Worm (Caenorhabditis elegans) whole organism, midembryonic: ENCODE measurements around the gene cpg-8.

ENCODE experiments used
- T22C8.4 ChIP-seq: fragments of 200-800 bp; sonication (Bioruptor generic); IDR thresholded peaks from 2 replicates; pipeline ENCODE4 v1.3.6; 2022; ENCODE audit warnings: missing genetic modification characterization, missing compliant biosample characterization
- flt-1 ChIP-seq: fragments of 200-800 bp; sonication (Bioruptor generic); IDR thresholded peaks from 2 replicates; pipeline ENCODE4 v1.3.6; 2022; ENCODE audit warnings: missing genetic modification characterization, missing compliant biosample characterization

ce11 chrV:4734608-4735007 is 42.4 kb upstream of the cpg-8 start:
- TF ChIP-seq flt-1 (GFP tag; lab: Robert Waterston, UW) (no peak), T22C8.4 (GFP tag; lab: Robert Waterston, UW) (no peak)
